Worm (Caenorhabditis elegans) whole organism, L1 larva: Measurements from ENCODE around the gene csb-1.

Source experiments
- C16A3.4 ChIP-seq: fragments of 150-350 bp; optimal IDR thresholded peaks from 2 replicates; lab custom pipeline; 2014; ENCODE audit warnings: missing biosample characterization, missing genetic modification characterization
- F16B12.6 ChIP-seq: fragments of 150-350 bp; optimal IDR thresholded peaks from 2 replicates; lab custom pipeline; 2014; ENCODE audit warnings: missing biosample characterization, missing genetic modification characterization
- Y116A8C.19 ChIP-seq: sonication (generic microtip); optimal IDR thresholded peaks from 2 replicates; lab custom pipeline; 2016; ENCODE audit warnings: missing compliant biosample characterization, missing genetic modification characterization, borderline replicate concordance
- aha-1 ChIP-seq: fragments of 150-350 bp; optimal IDR thresholded peaks from 2 replicates; lab custom pipeline; 2014; ENCODE audit warnings: missing biosample characterization, missing genetic modification characterization
- aly-2 ChIP-seq: fragments of 150-350 bp; optimal IDR thresholded peaks from 2 replicates; lab custom pipeline; 2014; ENCODE audit warnings: missing biosample characterization, missing genetic modification characterization
- ama-1 ChIP-seq: fragments of 150-350 bp; optimal IDR thresholded peaks from 2 replicates; lab custom pipeline; 2014
- blmp-1 ChIP-seq: fragments of 150-350 bp; optimal IDR thresholded peaks from 2 replicates; lab custom pipeline; 2014; ENCODE audit warnings: missing biosample characterization, missing genetic modification characterization
- ceh-88 ChIP-seq: fragments of 200-800 bp; sonication (Bioruptor generic); IDR thresholded peaks from 2 replicates; pipeline ENCODE4 v1.3.6; 2022; ENCODE audit warnings: missing genetic modification characterization, missing compliant biosample characterization
- dpl-1 ChIP-seq, 3 experiments: fragments of 150-350 bp in 2 of 3; sonication (generic microtip) in 1 of 3; optimal IDR thresholded peaks; 2 replicates each; lab custom pipeline; 2014 to 2017; ENCODE audit warnings: missing biosample characterization in 3 of 3, missing genetic modification characterization in 3 of 3, missing genetic modification reagents in 3 of 3
- efl-1 ChIP-seq, 4 experiments: fragments of 150-350 bp; optimal IDR thresholded peaks in 3 of 4; peaks in 1 of 4; 1 replicate in 1 of 4; 2 replicates in 3 of 4; lab custom pipeline; 2014; ENCODE audit warnings: missing biosample characterization in 2 of 4, missing genetic modification characterization in 2 of 4, missing genetic modification reagents in 2 of 4
- efl-3 ChIP-seq: fragments of 200-800 bp; sonication (Bioruptor generic); optimal IDR thresholded peaks from 2 replicates; lab custom pipeline; 2018; ENCODE audit warnings: mild to moderate bottlenecking, missing genetic modification characterization, missing compliant biosample characterization
- egl-13 ChIP-seq: sonication (generic microtip); optimal IDR thresholded peaks from 2 replicates; lab custom pipeline; 2016; ENCODE audit warnings: missing genotype, missing genetic modification reagents, missing genetic modification characterization, missing compliant biosample characterization
- egl-27 ChIP-seq, 2 experiments: fragments of 150-350 bp in 1 of 2; sonication (generic microtip); optimal IDR thresholded peaks; 3 replicates each; lab custom pipeline; 2017 to 2018; ENCODE audit warnings: missing biosample characterization in 2 of 2, missing genetic modification characterization in 2 of 2, missing genetic modification reagents in 2 of 2
- elt-2 ChIP-seq: sonication (generic microtip); optimal IDR thresholded peaks from 2 replicates; lab custom pipeline; 2016; ENCODE audit warnings: missing genetic modification characterization, mild to moderate bottlenecking, inconsistent platforms, missing compliant biosample characterization, missing genetic modification reagents
- elt-3 ChIP-seq, 6 experiments: fragments of 150-350 bp in 1 of 6; sonication (generic microtip); optimal IDR thresholded peaks; 2 replicates each; lab custom pipeline; 2017 to 2018; ENCODE audit warnings: missing biosample characterization in 6 of 6, missing genetic modification characterization in 6 of 6, inconsistent platforms in 1 of 6
- grh-1 ChIP-seq: fragments of 200-800 bp; sonication (Bioruptor generic); IDR thresholded peaks from 2 replicates; pipeline ENCODE4 v1.3.6; 2022; ENCODE audit warnings: missing genetic modification reagents, missing genetic modification characterization, missing compliant biosample characterization
- irx-1 ChIP-seq: sonication (generic microtip); optimal IDR thresholded peaks from 2 replicates; lab custom pipeline; 2016; ENCODE audit warnings: missing genetic modification characterization, missing compliant biosample characterization
- isw-1 ChIP-seq: fragments of 200-800 bp; sonication (Bioruptor generic); IDR thresholded peaks from 2 replicates; pipeline ENCODE4 v1.3.6; 2022; ENCODE audit warnings: missing genetic modification characterization, missing compliant biosample characterization
- jun-1 ChIP-seq: fragments of 150-350 bp; optimal IDR thresholded peaks from 2 replicates; lab custom pipeline; 2014; ENCODE audit warnings: missing biosample characterization, missing genetic modification reagents, missing genetic modification characterization
- lin-35 ChIP-seq, 2 experiments: fragments of 150-350 bp; optimal IDR thresholded peaks; 2 replicates each; lab custom pipeline; 2014; ENCODE audit warnings: missing biosample characterization in 2 of 2, missing genetic modification characterization in 2 of 2, missing genetic modification reagents in 2 of 2
- lir-3 ChIP-seq: sonication (generic microtip); optimal IDR thresholded peaks from 2 replicates; lab custom pipeline; 2016; ENCODE audit warnings: mild to moderate bottlenecking, missing genetic modification characterization, moderate library complexity, missing compliant biosample characterization; ENCODE audit not compliant: poor library complexity
- lsy-2 ChIP-seq, 2 experiments: fragments of 150-350 bp; optimal IDR thresholded peaks; 2 replicates each; lab custom pipeline; 2014; ENCODE audit warnings: missing biosample characterization in 2 of 2, missing genetic modification characterization in 2 of 2
- mef-2 ChIP-seq: fragments of 150-350 bp; optimal IDR thresholded peaks from 2 replicates; lab custom pipeline; 2014; ENCODE audit warnings: missing biosample characterization, missing genetic modification characterization
- nhr-20 ChIP-seq: sonication (generic microtip); optimal IDR thresholded peaks from 2 replicates; lab custom pipeline; 2016; ENCODE audit warnings: mild to moderate bottlenecking, missing genetic modification characterization, missing compliant biosample characterization
- nhr-47 ChIP-seq: sonication (generic microtip); optimal IDR thresholded peaks from 2 replicates; lab custom pipeline; 2016; ENCODE audit warnings: mild to moderate bottlenecking, missing genetic modification characterization, moderate library complexity, missing compliant biosample characterization
- nhr-71 ChIP-seq: sonication (generic microtip); optimal IDR thresholded peaks from 2 replicates; lab custom pipeline; 2016; ENCODE audit warnings: mild to moderate bottlenecking, missing genetic modification characterization, moderate library complexity, missing compliant biosample characterization
- nhr-76 ChIP-seq: sonication (generic microtip); optimal IDR thresholded peaks from 2 replicates; lab custom pipeline; 2017; ENCODE audit warnings: missing biosample characterization, missing genetic modification characterization
- nhr-77 ChIP-seq: fragments of 150-350 bp; optimal IDR thresholded peaks from 2 replicates; lab custom pipeline; 2014; ENCODE audit warnings: missing biosample characterization, missing genetic modification characterization
- nhr-84 ChIP-seq: sonication (generic microtip); optimal IDR thresholded peaks from 2 replicates; lab custom pipeline; 2017; ENCODE audit warnings: missing biosample characterization, missing genetic modification characterization
- nhr-85 ChIP-seq: sonication (generic microtip); peaks from one replicate; lab custom pipeline; 2016; ENCODE audit warnings: missing genetic modification characterization, inconsistent platforms, missing compliant biosample characterization
- nhr-90 ChIP-seq: sonication (generic microtip); optimal IDR thresholded peaks from 2 replicates; lab custom pipeline; 2016; ENCODE audit warnings: mild to moderate bottlenecking, missing genetic modification characterization, missing compliant biosample characterization; ENCODE audit not compliant: poor library complexity
- rnt-1 ChIP-seq: sonication (generic microtip); optimal IDR thresholded peaks from 2 replicates; lab custom pipeline; 2016; ENCODE audit warnings: mild to moderate bottlenecking, missing genetic modification characterization, moderate library complexity, missing compliant biosample characterization
- skn-1 ChIP-seq: fragments of 150-350 bp; optimal IDR thresholded peaks from 2 replicates; lab custom pipeline; 2014; ENCODE audit warnings: missing biosample characterization, missing genetic modification characterization
- sox-4 ChIP-seq: sonication (generic microtip); optimal IDR thresholded peaks from 2 replicates; lab custom pipeline; 2016; ENCODE audit warnings: missing genetic modification characterization, missing compliant biosample characterization
- sup-37 ChIP-seq: fragments of 200-800 bp; sonication (Bioruptor generic); optimal IDR thresholded peaks from 2 replicates; lab custom pipeline; 2018; ENCODE audit warnings: mild to moderate bottlenecking, missing genetic modification characterization, missing compliant biosample characterization
- tbx-2 ChIP-seq: sonication (generic microtip); optimal IDR thresholded peaks from 2 replicates; lab custom pipeline; 2016; ENCODE audit warnings: missing genetic modification characterization, missing compliant biosample characterization
- unc-30 ChIP-seq: sonication (generic microtip); optimal IDR thresholded peaks from 2 replicates; lab custom pipeline; 2017; ENCODE audit warnings: missing biosample characterization, missing genetic modification characterization
- xbp-1 ChIP-seq: sonication (generic microtip); optimal IDR thresholded peaks from 2 replicates; lab custom pipeline; 2016; ENCODE audit warnings: missing genetic modification characterization, missing compliant biosample characterization

Gene csb-1

DNA sequence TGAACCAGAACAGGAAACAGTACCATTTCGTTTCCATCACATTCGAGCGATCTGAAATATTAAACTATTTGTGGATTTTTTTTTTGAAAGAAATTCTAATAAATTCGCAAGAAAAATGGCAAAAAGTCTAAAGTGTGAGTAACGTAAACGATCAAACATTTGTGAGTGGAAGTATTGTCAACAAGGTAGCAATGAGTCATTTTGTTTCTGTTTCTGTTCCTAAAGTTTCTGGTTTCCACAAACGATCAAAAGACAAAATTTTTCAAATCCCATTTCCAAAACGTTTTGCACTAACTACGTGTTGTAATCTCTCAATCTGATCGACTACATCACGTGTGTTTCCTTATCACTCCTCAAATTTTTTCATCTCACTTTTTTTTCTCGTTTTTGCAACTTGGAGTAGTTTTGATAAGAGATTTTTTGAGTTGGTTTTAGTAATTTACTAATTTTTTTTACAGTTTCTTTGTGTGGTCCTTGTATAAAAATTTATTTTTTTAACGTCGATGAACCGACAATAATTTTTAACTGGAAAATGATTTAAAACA is 18.1 kb downstream of the csb-1 start, which contains the start of gene F59F4.3:
Gene F59F4.3, minus strand, starts transcription at position 51 of the 545 bp plus-strand sequence.
- TF ChIP-seq elt-2 (peak; percentile 54), nhr-20 (peak; percentile 19), Y116A8C.19 (tag; lab: Kevin White, UChicago) (no peak), lsy-2 (tag; optimal IDR thresholded peaks at IDR 0.05; lab: Kevin White, UChicago) (peak in 1 of 2 experiments; percentile 38), skn-1 (no peak), F16B12.6 (no peak), nhr-84 (no peak), grh-1 (GFP tag; lab: Robert Waterston, UW) (no peak), jun-1 (no peak), aly-2 (tag; lab: Kevin White, UChicago) (no peak), nhr-77 (no peak), sup-37 (GFP tag; lab: Kevin White, UChicago) (no peak), blmp-1 (peak; percentile 66), lin-35 (GFP tag; optimal IDR thresholded peaks at IDR 0.05; lab: Kevin White, UChicago) (peak in 1 of 2 experiments; percentile 29), elt-3 (tag; optimal IDR thresholded peaks at IDR 0.05; lab: Kevin White, UChicago) (peak in 1 of 6 experiments; percentile 69), xbp-1 (no peak), unc-30 (no peak), tbx-2 (no peak), aha-1 (tag; lab: Kevin White, UChicago) (no peak), rnt-1 (tag; lab: Kevin White, UChicago) (no peak), egl-27 (tag; optimal IDR thresholded peaks at IDR 0.05; lab: Kevin White, UChicago) (no peak), lir-3 (tag; lab: Kevin White, UChicago) (no peak), isw-1 (GFP tag; lab: Robert Waterston, UW) (no peak), sox-4 (tag; lab: Kevin White, UChicago) (no peak), mef-2 (tag; lab: Kevin White, UChicago) (no peak), nhr-71 (peak; percentile 8), efl-1 (optimal IDR thresholded peaks at IDR 0.05; lab: Kevin White, UChicago) (no peak), efl-1 (GFP tag; optimal IDR thresholded peaks at IDR 0.05 in 1 of 2; lab: Kevin White, UChicago) (peak in 1 of 2 experiments; percentile 41), nhr-76 (tag; lab: Kevin White, UChicago) (no peak)

DNA sequence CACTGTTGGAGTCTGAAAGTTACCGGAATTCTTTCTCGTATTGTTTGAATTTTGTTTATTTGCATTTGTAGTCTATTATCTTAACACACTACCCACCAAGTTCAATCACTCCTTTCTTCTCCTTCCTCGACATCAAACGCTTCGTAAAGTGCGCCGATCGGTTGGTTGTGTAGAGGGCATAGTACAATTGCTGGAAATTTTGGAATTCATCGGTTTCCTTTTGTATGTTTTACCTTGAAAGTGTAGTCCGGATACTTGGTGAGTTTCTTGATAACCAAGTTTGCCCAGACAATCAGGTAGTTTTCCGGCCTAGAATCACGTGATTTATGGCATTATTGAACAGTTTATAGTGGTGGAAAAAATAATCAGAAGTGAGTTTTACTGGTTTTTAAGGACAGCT is 19.2 kb downstream of the csb-1 start:
- TF ChIP-seq lin-35 (GFP tag; optimal IDR thresholded peaks at IDR 0.05; lab: Kevin White, UChicago) (peak in 1 of 2 experiments; percentile 15), elt-2 (peak; percentile 48), egl-13 (tag; lab: Kevin White, UChicago) (no peak)

- TF ChIP-seq egl-27 (tag; optimal IDR thresholded peaks at IDR 0.05; lab: Kevin White, UChicago) (no peak), efl-3 (GFP tag; lab: Kevin White, UChicago) (no peak), C16A3.4 (tag; lab: Kevin White, UChicago) (no peak), dpl-1 (GFP tag; optimal IDR thresholded peaks at IDR 0.05; lab: Kevin White, UChicago) (no peak), nhr-84 (no peak), nhr-71 (no peak), tbx-2 (no peak), sup-37 (GFP tag; lab: Kevin White, UChicago) (no peak), nhr-76 (tag; lab: Kevin White, UChicago) (no peak), irx-1 (tag; lab: Kevin White, UChicago) (no peak), sox-4 (tag; lab: Kevin White, UChicago) (no peak), skn-1 (no peak), ama-1 (no peak), nhr-85 (no peak)
Measured at ce11 chrX:15844330-15844729, 21.4 kb downstream of the csb-1 start.

DNA sequence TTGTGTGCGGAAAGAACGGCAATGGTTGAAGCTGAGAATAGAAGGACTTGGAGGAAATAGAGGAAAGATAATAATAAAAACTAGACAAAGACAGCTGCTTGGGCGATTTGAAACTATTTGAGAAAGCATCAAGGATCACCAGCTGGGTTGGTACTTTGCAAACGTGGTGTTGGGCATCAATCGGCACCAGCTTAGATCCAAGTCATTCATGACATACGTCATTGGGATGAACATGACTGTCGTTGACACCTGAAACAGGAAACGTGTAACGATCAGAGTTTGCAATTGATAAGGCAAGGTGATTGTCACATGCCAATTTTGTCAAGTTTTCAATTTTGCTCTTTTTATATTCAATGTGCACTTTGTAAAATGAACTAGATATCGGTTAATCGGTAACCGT is 23.2 kb downstream of the csb-1 start:
- TF ChIP-seq lsy-2 (tag; optimal IDR thresholded peaks at IDR 0.05; lab: Kevin White, UChicago) = peak; percentile 8 to 31
- no peak for TF ChIP-seq ceh-88 (GFP tag; lab: Robert Waterston, UW)
- TF ChIP-seq nhr-90 (tag; lab: Kevin White, UChicago) = no peak
- no peak for TF ChIP-seq aha-1 (tag; lab: Kevin White, UChicago)
- peak; percentile 2 for TF ChIP-seq nhr-85
- TF ChIP-seq nhr-71 = peak; percentile 58
- TF ChIP-seq nhr-47 (tag; lab: Kevin White, UChicago) = peak; percentile 10
- TF ChIP-seq elt-2 = peak; percentile 67
